Fruit fly (Drosophila melanogaster) whole organism, embryonic: ENCODE measurements around the gene CG10638.

Source experiments
- Ada2b ChIP-seq: fragments of 200-800 bp; sonication (Bioruptor generic); IDR thresholded peaks from 2 replicates; pipeline ENCODE4 v1.3.6; 2022; ENCODE audit warnings: missing biosample characterization, missing genetic modification characterization
- B-H2 ChIP-seq: fragments of 200-800 bp; sonication (Bioruptor generic); optimal IDR thresholded peaks from 2 replicates; lab custom pipeline; 2018; ENCODE audit warnings: missing biosample characterization, mild to moderate bottlenecking, missing genetic modification characterization
- CG11560 ChIP-seq: fragments of 200-800 bp; sonication (Bioruptor generic); IDR thresholded peaks from 3 replicates; pipeline ENCODE4 v1.3.6; 2022; ENCODE audit warnings: missing biosample characterization, missing genetic modification characterization
- CG12769 ChIP-seq: fragments of 200-800 bp; sonication (Bioruptor generic); optimal IDR thresholded peaks from 2 replicates; lab custom pipeline; 2019; ENCODE audit warnings: missing biosample characterization, mild to moderate bottlenecking, missing genetic modification characterization, moderate library complexity
- CG13424 ChIP-seq: fragments of 200-800 bp; sonication (Bioruptor generic); optimal IDR thresholded peaks from 2 replicates; lab custom pipeline; 2019; ENCODE audit warnings: missing biosample characterization, mild to moderate bottlenecking, missing genetic modification characterization, moderate library complexity
- CG14050 ChIP-seq: fragments of 200-800 bp; sonication (Bioruptor generic); IDR thresholded peaks from 3 replicates; pipeline ENCODE4 v1.3.6; 2022; ENCODE audit warnings: missing biosample characterization, missing genetic modification characterization
- CG14710 ChIP-seq: fragments of 200-800 bp; sonication (Bioruptor generic); optimal IDR thresholded peaks from 3 replicates; lab custom pipeline; 2019; ENCODE audit warnings: missing biosample characterization, mild to moderate bottlenecking, missing genetic modification characterization, moderate library complexity
- CG15011 ChIP-seq: fragments of 200-800 bp; sonication (Bioruptor generic); optimal IDR thresholded peaks from 3 replicates; lab custom pipeline; 2018; ENCODE audit warnings: missing biosample characterization, mild to moderate bottlenecking, missing genetic modification characterization
- CG15269 ChIP-seq: fragments of 200-800 bp; sonication (Bioruptor generic); optimal IDR thresholded peaks from 2 replicates; lab custom pipeline; 2018; ENCODE audit warnings: missing biosample characterization, mild to moderate bottlenecking, missing genetic modification characterization, moderate library complexity
- CG17802 ChIP-seq: fragments of 200-800 bp; sonication (Bioruptor generic); optimal IDR thresholded peaks from 2 replicates; lab custom pipeline; 2018; ENCODE audit warnings: missing biosample characterization, mild to moderate bottlenecking, missing genetic modification characterization, moderate library complexity
- CG2129 ChIP-seq: fragments of 200-800 bp; sonication (Bioruptor generic); IDR thresholded peaks from 2 replicates; pipeline ENCODE4 v1.3.6; 2022; ENCODE audit warnings: missing biosample characterization, missing genetic modification characterization; ENCODE audit not compliant: partially characterized antibody
- CG3163 ChIP-seq: fragments of 200-800 bp; sonication (Bioruptor generic); optimal IDR thresholded peaks from 3 replicates; lab custom pipeline; 2016; ENCODE audit warnings: missing biosample characterization, missing genetic modification characterization
- CG33557 ChIP-seq: fragments of 200-800 bp; sonication (Bioruptor generic); optimal IDR thresholded peaks from 2 replicates; lab custom pipeline; 2019; ENCODE audit warnings: missing biosample characterization, mild to moderate bottlenecking, missing genetic modification characterization, moderate library complexity
- CG4617 ChIP-seq: fragments of 200-800 bp; sonication (Bioruptor generic); optimal IDR thresholded peaks from 3 replicates; lab custom pipeline; 2016; ENCODE audit warnings: missing biosample characterization, missing genetic modification characterization, borderline replicate concordance
- CG6654 ChIP-seq: fragments of 200-800 bp; sonication (Bioruptor generic); optimal IDR thresholded peaks from 2 replicates; lab custom pipeline; 2017; ENCODE audit warnings: missing biosample characterization, mild to moderate bottlenecking, missing genetic modification characterization
- CG6689 ChIP-seq: fragments of 200-800 bp; sonication (Bioruptor generic); IDR thresholded peaks from 2 replicates; pipeline ENCODE4 v1.3.6; 2022; ENCODE audit warnings: missing biosample characterization, missing genetic modification characterization
- CG6813 ChIP-seq: fragments of 200-800 bp; sonication (Bioruptor generic); optimal IDR thresholded peaks from 2 replicates; lab custom pipeline; 2017; ENCODE audit warnings: missing biosample characterization, missing genetic modification characterization, mild to moderate bottlenecking, moderate library complexity, missing genetic modification reagents
- CG8765 ChIP-seq: fragments of 200-800 bp; sonication (Bioruptor generic); IDR thresholded peaks from 2 replicates; pipeline ENCODE4 v1.3.6; 2022; ENCODE audit warnings: missing biosample characterization, missing genetic modification characterization
- CG8924 ChIP-seq: fragments of 200-800 bp; optimal IDR thresholded peaks from 3 replicates; lab custom pipeline; 2019; ENCODE audit warnings: missing biosample characterization, mild to moderate bottlenecking, missing genetic modification characterization, moderate library complexity
- CG9215 ChIP-seq: fragments of 200-800 bp; sonication (Bioruptor generic); IDR thresholded peaks from 2 replicates; pipeline ENCODE4 v1.3.6; 2022; ENCODE audit warnings: missing biosample characterization, missing genetic modification characterization
- D19B ChIP-seq: fragments of 200-800 bp; sonication (Bioruptor generic); optimal IDR thresholded peaks from 2 replicates; lab custom pipeline; 2017; ENCODE audit warnings: missing biosample characterization, mild to moderate bottlenecking, missing genetic modification characterization
- Dip2 ChIP-seq: fragments of 200-800 bp; sonication (Bioruptor generic); IDR thresholded peaks from 2 replicates; pipeline ENCODE4 v1.3.6; 2022; ENCODE audit warnings: missing biosample characterization, missing genetic modification characterization
- E2f1 ChIP-seq: fragments of 200-800 bp; sonication (Bioruptor generic); IDR thresholded peaks from 2 replicates; pipeline ENCODE4 v1.3.6; 2022; ENCODE audit warnings: missing biosample characterization, missing genetic modification characterization
- Hmx ChIP-seq: fragments of 200-800 bp; sonication (Bioruptor generic); optimal IDR thresholded peaks from 2 replicates; lab custom pipeline; 2016; ENCODE audit warnings: missing biosample characterization, missing genetic modification characterization
- MESR4 ChIP-seq: fragments of 200-800 bp; sonication (Bioruptor generic); optimal IDR thresholded peaks from 2 replicates; lab custom pipeline; 2018; ENCODE audit warnings: missing biosample characterization, mild to moderate bottlenecking, missing genetic modification characterization, moderate library complexity
- Meics ChIP-seq: fragments of 200-800 bp; sonication (Bioruptor generic); optimal IDR thresholded peaks from 2 replicates; lab custom pipeline; 2017; ENCODE audit warnings: missing biosample characterization, mild to moderate bottlenecking, missing genetic modification characterization
- Nf-YA ChIP-seq: fragments of 200-800 bp; sonication (Bioruptor generic); IDR thresholded peaks from 2 replicates; pipeline ENCODE4 v1.3.6; 2022; ENCODE audit warnings: missing biosample characterization, missing genetic modification characterization
- NfI ChIP-seq: fragments of 200-800 bp; sonication (Bioruptor generic); optimal IDR thresholded peaks from 3 replicates; lab custom pipeline; 2018; ENCODE audit warnings: missing biosample characterization, mild to moderate bottlenecking, missing genetic modification characterization, moderate library complexity
- Oaz ChIP-seq: fragments of 200-800 bp; sonication (Bioruptor generic); IDR thresholded peaks from 2 replicates; pipeline ENCODE4 v1.3.6; 2022; ENCODE audit warnings: missing biosample characterization, missing genetic modification characterization
- Ssrp ChIP-seq: fragments of 200-800 bp; sonication (Bioruptor generic); optimal IDR thresholded peaks from 2 replicates; lab custom pipeline; 2018; ENCODE audit warnings: missing biosample characterization, mild to moderate bottlenecking, missing genetic modification characterization, moderate library complexity
- Vsx1 ChIP-seq: fragments of 200-800 bp; sonication (Bioruptor generic); optimal IDR thresholded peaks from 2 replicates; lab custom pipeline; 2017; ENCODE audit warnings: missing biosample characterization, mild to moderate bottlenecking, missing genetic modification characterization, missing genetic modification reagents
- abd-A ChIP-seq: fragments of 200-800 bp; sonication (Bioruptor generic); optimal IDR thresholded peaks from 3 replicates; lab custom pipeline; 2019; ENCODE audit warnings: missing biosample characterization, mild to moderate bottlenecking, missing genetic modification characterization, moderate library complexity
- amos ChIP-seq: fragments of 200-800 bp; sonication (Bioruptor generic); IDR thresholded peaks from 2 replicates; pipeline ENCODE4 v1.3.6; 2022; ENCODE audit warnings: missing biosample characterization, missing genetic modification characterization; ENCODE audit not compliant: partially characterized antibody
- ash1 ChIP-seq: fragments of 200-800 bp; sonication (Bioruptor generic); optimal IDR thresholded peaks from 2 replicates; lab custom pipeline; 2018; ENCODE audit warnings: missing biosample characterization, mild to moderate bottlenecking, missing genetic modification characterization
- chm ChIP-seq: fragments of 200-800 bp; sonication (Bioruptor generic); IDR thresholded peaks from 2 replicates; pipeline ENCODE4 v1.3.6; 2022; ENCODE audit warnings: missing biosample characterization, missing genetic modification characterization
- ci ChIP-seq: fragments of 200-800 bp; sonication (Bioruptor generic); IDR thresholded peaks from 3 replicates; pipeline ENCODE4 v1.3.6; 2022; ENCODE audit warnings: missing biosample characterization, missing genetic modification characterization
- ftz-f1 ChIP-seq: fragments of 200-800 bp; sonication (Bioruptor generic); optimal IDR thresholded peaks from 2 replicates; lab custom pipeline; 2016; ENCODE audit warnings: missing biosample characterization, missing genetic modification characterization
- gcm2 ChIP-seq: fragments of 200-800 bp; sonication (Bioruptor generic); optimal IDR thresholded peaks from 2 replicates; lab custom pipeline; 2016; ENCODE audit warnings: missing biosample characterization, missing genetic modification characterization
- grn ChIP-seq: fragments of 200-800 bp; sonication (Bioruptor generic); optimal IDR thresholded peaks from 3 replicates; lab custom pipeline; 2017; ENCODE audit warnings: missing biosample characterization, missing genetic modification characterization
- lilli ChIP-seq: fragments of 200-800 bp; sonication (Bioruptor generic); optimal IDR thresholded peaks from 3 replicates; lab custom pipeline; 2016; ENCODE audit warnings: missing biosample characterization, missing genetic modification characterization
- lola ChIP-seq, 3 experiments: fragments of >200 bp in 2 of 3; fragments of 200-800 bp in 1 of 3; sonication (Bioruptor generic) in 1 of 3; optimal IDR thresholded peaks; 2 replicates each; lab custom pipeline; 2017 to 2019; ENCODE audit warnings: missing biosample characterization in 3 of 3, missing genetic modification characterization in 3 of 3, mild to moderate bottlenecking in 1 of 3, moderate library complexity in 1 of 3
- pros ChIP-seq: fragments of 200-800 bp; sonication (Bioruptor generic); optimal IDR thresholded peaks from 3 replicates; lab custom pipeline; 2019; ENCODE audit warnings: missing biosample characterization, mild to moderate bottlenecking, missing genetic modification characterization, moderate library complexity
- run ChIP-seq: fragments of 200-800 bp; sonication (Bioruptor generic); optimal IDR thresholded peaks from 3 replicates; lab custom pipeline; 2018; ENCODE audit warnings: missing biosample characterization, mild to moderate bottlenecking, missing genetic modification characterization
- sens ChIP-seq: fragments of 200-800 bp; sonication (Bioruptor generic); peaks from one replicate; lab custom pipeline; 2016; ENCODE audit warnings: missing biosample characterization, missing genetic modification characterization
- sima ChIP-seq: fragments of 200-800 bp; sonication (Bioruptor generic); optimal IDR thresholded peaks from 2 replicates; lab custom pipeline; 2016; ENCODE audit warnings: missing biosample characterization, missing genetic modification characterization
- ssp ChIP-seq: fragments of 200-800 bp; sonication (Bioruptor generic); IDR thresholded peaks from 2 replicates; pipeline ENCODE4 v1.3.6; 2022; ENCODE audit warnings: missing biosample characterization, missing genetic modification characterization
- tap ChIP-seq: fragments of 200-800 bp; optimal IDR thresholded peaks from 3 replicates; lab custom pipeline; 2019; ENCODE audit warnings: missing biosample characterization, mild to moderate bottlenecking, missing genetic modification characterization, moderate library complexity
- vvl ChIP-seq: fragments of 200-800 bp; sonication (Bioruptor generic); IDR thresholded peaks from 2 replicates; pipeline ENCODE4 v1.3.6; 2022; ENCODE audit warnings: missing biosample characterization, missing genetic modification characterization
- zfh1 ChIP-seq: fragments of 200-800 bp; sonication (Bioruptor generic); IDR thresholded peaks from 3 replicates; pipeline ENCODE4 v1.3.6; 2022; ENCODE audit warnings: missing biosample characterization, missing genetic modification characterization

The CG10638 gene

dm6 chr3L:12456916-12457662 lies 44.0 kb downstream of the CG10638 start (continued):
- TF ChIP-seq CG6654: peak; percentile 26
- no peak for TF ChIP-seq pros (GFP tag; lab: Kevin White, UChicago)
- peak in 1 of 3 experiments; percentile 97 for TF ChIP-seq lola (GFP tag; optimal IDR thresholded peaks at IDR 0.05; lab: Kevin White, UChicago)
- TF ChIP-seq sima (GFP tag; lab: Kevin White, UChicago): no peak
- TF ChIP-seq D19B: peak; percentile 11
- peak; percentile 71 for TF ChIP-seq tap (tag; lab: Kevin White, UChicago)
- no peak for TF ChIP-seq ash1 (GFP tag; lab: Kevin White, UChicago)
- no peak; the same call in 1 of the 2 replicates for TF ChIP-seq vvl
- no peak for TF ChIP-seq CG2129
- no peak for TF ChIP-seq ci (GFP tag; lab: Robert Waterston, UW)
- no peak for TF ChIP-seq Ada2b (GFP tag; lab: Robert Waterston, UW)
- TF ChIP-seq CG3163 (GFP tag; lab: Kevin White, UChicago): no peak
- TF ChIP-seq Nf-YA (GFP tag; lab: Robert Waterston, UW): 0 out of 2 replicates have a peak, but pooled peaks have one; percentile 16
- no peak for TF ChIP-seq Oaz (GFP tag; lab: Robert Waterston, UW)
- TF ChIP-seq CG4617 (GFP tag; lab: Kevin White, UChicago): peak; percentile 33
- TF ChIP-seq CG6689 (GFP tag; lab: Robert Waterston, UW): peak; percentile 71; the same call in 1 of the 2 replicates
- peak; percentile 26 for TF ChIP-seq Hmx (GFP tag; lab: Kevin White, UChicago)
- TF ChIP-seq Ssrp (tag; lab: Kevin White, UChicago): peak; percentile 90
- peak; percentile 91 for TF ChIP-seq CG8924
- peak; percentile 64 for TF ChIP-seq run (tag; lab: Kevin White, UChicago)
- peak; percentile 89 for TF ChIP-seq CG13424 (tag; lab: Kevin White, UChicago)
- TF ChIP-seq CG11560: no peak
- TF ChIP-seq CG15269: peak; percentile 76
- TF ChIP-seq CG14710 (tag; lab: Kevin White, UChicago): peak; percentile 96
- TF ChIP-seq CG33557 (GFP tag; lab: Kevin White, UChicago): peak; percentile 92
- peak; percentile 68 for TF ChIP-seq CG15011 (GFP tag; lab: Kevin White, UChicago)
- TF ChIP-seq Vsx1 (GFP tag; lab: Kevin White, UChicago): peak; percentile 76
- TF ChIP-seq MESR4 (GFP tag; lab: Kevin White, UChicago): no peak
- peak; percentile 71 for TF ChIP-seq Meics (GFP tag; lab: Kevin White, UChicago)
- TF ChIP-seq abd-A: no peak
- no peak for TF ChIP-seq amos (GFP tag; lab: Robert Waterston, UW)
- peak; percentile 39; the same call in 1 of the 2 replicates for TF ChIP-seq E2f1
- no peak for TF ChIP-seq CG9215
- TF ChIP-seq Dip2 (GFP tag; lab: Robert Waterston, UW): no peak
- TF ChIP-seq NfI (GFP tag; lab: Kevin White, UChicago): peak; percentile 50
- no peak for TF ChIP-seq CG12769 (tag; lab: Kevin White, UChicago)
- TF ChIP-seq zfh1 (GFP tag; lab: Robert Waterston, UW): peak; percentile 69; the same call in 2 of the 3 replicates
- peak; percentile 53 for TF ChIP-seq lilli (GFP tag; lab: Kevin White, UChicago)
- no peak for TF ChIP-seq grn
- TF ChIP-seq chm (GFP tag; lab: Robert Waterston, UW): no peak
- no peak for TF ChIP-seq CG8765 (GFP tag; lab: Robert Waterston, UW)
- TF ChIP-seq CG6813 (GFP tag; lab: Kevin White, UChicago): peak; percentile 58
- no peak for TF ChIP-seq CG14050 (GFP tag; lab: Robert Waterston, UW)
- TF ChIP-seq ssp (GFP tag; lab: Robert Waterston, UW): peak; percentile 55
- no peak for TF ChIP-seq gcm2 (GFP tag; lab: Kevin White, UChicago)
- TF ChIP-seq ftz-f1 (GFP tag; lab: Kevin White, UChicago): no peak
- TF ChIP-seq CG17802 (tag; lab: Kevin White, UChicago): peak; percentile 54
- peak; percentile 97 for TF ChIP-seq sens (GFP tag; lab: Kevin White, UChicago)
- TF ChIP-seq B-H2: no peak
